Fruit fly (Drosophila melanogaster) whole organism, embryonic: Measurements from ENCODE around the gene CG7295.

Experiments
- Ada2b ChIP-seq: fragments of 200-800 bp; sonication (Bioruptor generic); IDR thresholded peaks from 2 replicates; pipeline ENCODE4 v1.3.6; 2022; ENCODE audit warnings: missing biosample characterization, missing genetic modification characterization
- Bgb ChIP-seq: fragments of 200-800 bp; sonication (Bioruptor generic); IDR thresholded peaks from 2 replicates; pipeline ENCODE4 v1.3.6; 2022; ENCODE audit warnings: missing biosample characterization, missing genetic modification characterization; ENCODE audit not compliant: partially characterized antibody
- C15 ChIP-seq: fragments of 200-800 bp; sonication (Bioruptor generic); IDR thresholded peaks from 3 replicates; pipeline ENCODE4 v1.3.6; 2022; ENCODE audit warnings: missing biosample characterization, missing genetic modification characterization
- CG11247 ChIP-seq: fragments of 200-800 bp; sonication (Bioruptor generic); IDR thresholded peaks from 2 replicates; pipeline ENCODE4 v1.3.6; 2022; ENCODE audit warnings: missing biosample characterization, missing genetic modification characterization
- CG12299 ChIP-seq: fragments of 200-800 bp; sonication (Bioruptor generic); optimal IDR thresholded peaks from 2 replicates; lab custom pipeline; 2018; ENCODE audit warnings: missing biosample characterization, mild to moderate bottlenecking, missing genetic modification characterization
- CG12942 ChIP-seq: fragments of 200-800 bp; sonication (Bioruptor generic); optimal IDR thresholded peaks from 3 replicates; lab custom pipeline; 2016; ENCODE audit warnings: missing biosample characterization, missing genetic modification characterization
- CG13424 ChIP-seq: fragments of 200-800 bp; sonication (Bioruptor generic); optimal IDR thresholded peaks from 2 replicates; lab custom pipeline; 2019; ENCODE audit warnings: missing biosample characterization, mild to moderate bottlenecking, missing genetic modification characterization, moderate library complexity
- CG14965 ChIP-seq: fragments of 200-800 bp; sonication (Bioruptor generic); optimal IDR thresholded peaks from 2 replicates; lab custom pipeline; 2016; ENCODE audit warnings: missing biosample characterization, missing genetic modification characterization, borderline replicate concordance
- CG2199 ChIP-seq: fragments of 200-800 bp; sonication (Bioruptor generic); IDR thresholded peaks from 3 replicates; pipeline ENCODE4 v1.3.6; 2022; ENCODE audit warnings: missing biosample characterization, missing genetic modification characterization
- CG31388 ChIP-seq: fragments of 200-800 bp; sonication (Bioruptor generic); optimal IDR thresholded peaks from 2 replicates; lab custom pipeline; 2016; ENCODE audit warnings: missing biosample characterization, missing genetic modification characterization
- CG42726 ChIP-seq: fragments of 200-800 bp; sonication (Bioruptor generic); IDR thresholded peaks from 2 replicates; pipeline ENCODE4 v1.3.6; 2022; ENCODE audit warnings: missing biosample characterization, missing genetic modification characterization; ENCODE audit not compliant: partially characterized antibody
- CG4854 ChIP-seq: fragments of 200-800 bp; sonication (Bioruptor generic); optimal IDR thresholded peaks from 2 replicates; lab custom pipeline; 2016; ENCODE audit warnings: missing biosample characterization, missing genetic modification characterization, inconsistent platforms
- CG5953 ChIP-seq: fragments of 200-800 bp; sonication (Bioruptor generic); IDR thresholded peaks from 2 replicates; pipeline ENCODE4 v1.3.6; 2022; ENCODE audit warnings: missing biosample characterization, missing genetic modification characterization
- CG6791 ChIP-seq: fragments of 200-800 bp; sonication (Bioruptor generic); IDR thresholded peaks from 3 replicates; pipeline ENCODE4 v1.3.6; 2022; ENCODE audit warnings: missing biosample characterization, missing genetic modification characterization; ENCODE audit not compliant: partially characterized antibody
- CG7271 ChIP-seq: fragments of 200-800 bp; sonication (Bioruptor generic); optimal IDR thresholded peaks from 2 replicates; lab custom pipeline; 2018; ENCODE audit warnings: missing biosample characterization, mild to moderate bottlenecking, missing genetic modification characterization, moderate library complexity
- CG8388 ChIP-seq: fragments of 200-800 bp; sonication (Bioruptor generic); optimal IDR thresholded peaks from 2 replicates; lab custom pipeline; 2019; ENCODE audit warnings: missing biosample characterization, mild to moderate bottlenecking, missing genetic modification characterization, moderate library complexity
- CG9609 ChIP-seq: fragments of 200-800 bp; sonication (Bioruptor generic); optimal IDR thresholded peaks from 3 replicates; lab custom pipeline; 2016; ENCODE audit warnings: missing biosample characterization, missing genetic modification characterization
- CG9817 ChIP-seq: fragments of 200-800 bp; sonication (Bioruptor generic); optimal IDR thresholded peaks from 2 replicates; lab custom pipeline; 2018; ENCODE audit warnings: missing biosample characterization, mild to moderate bottlenecking, missing genetic modification characterization, moderate library complexity
- CHES-1-like ChIP-seq: fragments of 200-800 bp; sonication (Bioruptor generic); optimal IDR thresholded peaks from 2 replicates; lab custom pipeline; 2016; ENCODE audit warnings: missing biosample characterization, missing genetic modification characterization
- CkIIα-i1 ChIP-seq: fragments of 200-800 bp; sonication (Bioruptor generic); IDR thresholded peaks from 2 replicates; pipeline ENCODE4 v1.3.6; 2022; ENCODE audit warnings: missing biosample characterization, missing genetic modification characterization
- Dek ChIP-seq: fragments of 200-800 bp; sonication (Bioruptor generic); optimal IDR thresholded peaks from 3 replicates; lab custom pipeline; 2019; ENCODE audit warnings: missing biosample characterization, mild to moderate bottlenecking, missing genetic modification characterization, moderate library complexity
- Doc2 ChIP-seq: fragments of 200-800 bp; sonication (Bioruptor generic); IDR thresholded peaks from 2 replicates; pipeline ENCODE4 v1.3.6; 2022; ENCODE audit warnings: missing biosample characterization, missing genetic modification characterization
- E2f2 ChIP-seq: fragments of 200-800 bp; sonication (Bioruptor generic); IDR thresholded peaks from 2 replicates; pipeline ENCODE4 v1.3.6; 2022; ENCODE audit warnings: missing biosample characterization, missing genetic modification characterization
- HLH54F ChIP-seq: fragments of 200-800 bp; sonication (Bioruptor generic); optimal IDR thresholded peaks from 3 replicates; lab custom pipeline; 2016; ENCODE audit warnings: missing biosample characterization, missing genetic modification characterization
- HmgZ ChIP-seq: fragments of 200-800 bp; sonication (Bioruptor generic); optimal IDR thresholded peaks from 2 replicates; lab custom pipeline; 2018; ENCODE audit warnings: missing biosample characterization, mild to moderate bottlenecking, missing genetic modification characterization
- Hsf ChIP-seq: fragments of 200-800 bp; sonication (Bioruptor generic); optimal IDR thresholded peaks from 3 replicates; lab custom pipeline; 2016; ENCODE audit warnings: missing biosample characterization, missing genetic modification characterization
- Kr ChIP-seq: fragments of 200-800 bp; sonication (Bioruptor generic); optimal IDR thresholded peaks from 2 replicates; lab custom pipeline; 2017; ENCODE audit warnings: missing biosample characterization, mild to moderate bottlenecking, missing genetic modification characterization
- Meics ChIP-seq: fragments of 200-800 bp; sonication (Bioruptor generic); optimal IDR thresholded peaks from 2 replicates; lab custom pipeline; 2017; ENCODE audit warnings: missing biosample characterization, mild to moderate bottlenecking, missing genetic modification characterization
- Mes4 ChIP-seq: fragments of 200-800 bp; sonication (Bioruptor generic); optimal IDR thresholded peaks from 2 replicates; lab custom pipeline; 2016; ENCODE audit warnings: missing biosample characterization, missing genetic modification characterization
- NFAT ChIP-seq: fragments of 200-800 bp; sonication (Bioruptor generic); IDR thresholded peaks from 2 replicates; pipeline ENCODE4 v1.3.6; 2022; ENCODE audit warnings: missing biosample characterization, missing genetic modification characterization
- Trl ChIP-seq, 3 experiments: fragments of >200 bp in 2 of 3; fragments of 200-800 bp in 1 of 3; sonication (Bioruptor generic) in 1 of 3; optimal IDR thresholded peaks; 2 replicates in 1 of 3; 3 replicates in 2 of 3; lab custom pipeline; 2016 to 2017; ENCODE audit warnings: missing biosample characterization in 1 of 3, missing genetic modification characterization in 1 of 3
- YL-1 ChIP-seq: fragments of 200-800 bp; sonication (Bioruptor generic); optimal IDR thresholded peaks from 3 replicates; lab custom pipeline; 2017; ENCODE audit warnings: missing biosample characterization, mild to moderate bottlenecking, missing genetic modification characterization
- ara ChIP-seq: fragments of 200-800 bp; sonication (Bioruptor generic); IDR thresholded peaks from 2 replicates; pipeline ENCODE4 v1.3.6; 2022; ENCODE audit warnings: missing biosample characterization, missing genetic modification characterization
- btn ChIP-seq: fragments of 200-800 bp; sonication (Bioruptor generic); optimal IDR thresholded peaks from 2 replicates; lab custom pipeline; 2016; ENCODE audit warnings: missing biosample characterization, missing genetic modification characterization
- caup ChIP-seq: fragments of 200-800 bp; sonication (Bioruptor generic); optimal IDR thresholded peaks from 3 replicates; lab custom pipeline; 2017; ENCODE audit warnings: missing biosample characterization, mild to moderate bottlenecking, missing genetic modification characterization, moderate library complexity; ENCODE audit not compliant: severe bottlenecking
- chif ChIP-seq, 2 experiments: fragments of 200-800 bp; sonication (Bioruptor generic); optimal IDR thresholded peaks; 3 replicates each; lab custom pipeline; 2016; ENCODE audit warnings: missing biosample characterization in 2 of 2, missing genetic modification characterization in 2 of 2
- chinmo ChIP-seq: fragments of 200-800 bp; sonication (Bioruptor generic); IDR thresholded peaks from 4 replicates; pipeline ENCODE4 v1.3.6; 2022; ENCODE audit warnings: missing biosample characterization, missing genetic modification characterization; ENCODE audit not compliant: partially characterized antibody
- croc ChIP-seq: fragments of 200-800 bp; sonication (Bioruptor generic); conservative IDR thresholded peaks from 3 replicates; pipeline ENCODE4 v1.3.6; 2022; ENCODE audit warnings: missing biosample characterization, missing genetic modification characterization
- crol ChIP-seq: fragments of 200-800 bp; sonication (Bioruptor generic); IDR thresholded peaks from 2 replicates; pipeline ENCODE4 v1.3.6; 2022; ENCODE audit warnings: missing biosample characterization, missing genetic modification characterization
- esg ChIP-seq: fragments of 200-800 bp; sonication (Bioruptor generic); conservative IDR thresholded peaks from 2 replicates; pipeline ENCODE4 v1.3.6; 2022; ENCODE audit warnings: missing biosample characterization, missing genetic modification characterization
- gem ChIP-seq: fragments of 200-800 bp; sonication (Bioruptor generic); optimal IDR thresholded peaks from 2 replicates; lab custom pipeline; 2019; ENCODE audit warnings: missing biosample characterization, mild to moderate bottlenecking, missing genetic modification characterization, moderate library complexity
- jigr1 ChIP-seq: fragments of 200-800 bp; sonication (Bioruptor generic); IDR thresholded peaks from 3 replicates; pipeline ENCODE4 v1.3.6; 2022; ENCODE audit warnings: missing biosample characterization, missing genetic modification characterization
- jing ChIP-seq: fragments of 200-800 bp; sonication (Bioruptor generic); optimal IDR thresholded peaks from 2 replicates; lab custom pipeline; 2018; ENCODE audit warnings: missing biosample characterization, mild to moderate bottlenecking, missing genetic modification characterization
- kay ChIP-seq: fragments of 200-800 bp; sonication (Bioruptor generic); optimal IDR thresholded peaks from 2 replicates; lab custom pipeline; 2016; ENCODE audit warnings: missing biosample characterization, missing genetic modification characterization
- mld ChIP-seq: fragments of 200-800 bp; sonication (Bioruptor generic); IDR thresholded peaks from 3 replicates; pipeline ENCODE4 v1.3.6; 2022; ENCODE audit warnings: missing biosample characterization, missing genetic modification characterization; ENCODE audit not compliant: partially characterized antibody
- slbo ChIP-seq: fragments of 200-800 bp; sonication (Bioruptor generic); IDR thresholded peaks from 2 replicates; pipeline ENCODE4 v1.3.6; 2022; ENCODE audit warnings: missing biosample characterization, missing genetic modification characterization
- tap ChIP-seq: fragments of 200-800 bp; optimal IDR thresholded peaks from 3 replicates; lab custom pipeline; 2019; ENCODE audit warnings: missing biosample characterization, mild to moderate bottlenecking, missing genetic modification characterization, moderate library complexity
- tio ChIP-seq: fragments of 200-800 bp; sonication (Bioruptor generic); optimal IDR thresholded peaks from 2 replicates; lab custom pipeline; 2017; ENCODE audit warnings: missing biosample characterization, missing genetic modification characterization, inconsistent platforms

The CG7295 gene

dm6 chr2L:1884409-1885082 is 14.9 kb downstream of the CG7295 start, which contains the start of gene Wdr62 (continued):
- TF ChIP-seq jigr1 (GFP tag; lab: Robert Waterston, UW) (no peak), mld (GFP tag; lab: Robert Waterston, UW) (0 out of 3 replicates have a peak, but pooled peaks have one; percentile 45), Hsf (GFP tag; lab: Kevin White, UChicago) (peak; percentile 35), Mes4 (no peak), gem (tag; lab: Kevin White, UChicago) (peak; percentile 21), CG2199 (0 out of 3 replicates have a peak, but pooled peaks have one; percentile 39), chif (GFP tag; optimal IDR thresholded peaks at IDR 0.05; lab: Kevin White, UChicago) (peak in 1 of 2 experiments; percentile 61), ara (GFP tag; lab: Robert Waterston, UW) (peak; percentile 43; the same call in 1 of the 2 replicates), YL-1 (GFP tag; lab: Kevin White, UChicago) (no peak), E2f2 (GFP tag; lab: Robert Waterston, UW) (peak; percentile 79), CkIIα-i1 (GFP tag; lab: Robert Waterston, UW) (no peak), CG11247 (GFP tag; lab: Robert Waterston, UW) (no peak; the same call in 1 of the 2 replicates), chinmo (GFP tag; lab: Robert Waterston, UW) (peak; percentile 71; the same call in 1 of the 4 replicates), croc (GFP tag; lab: Robert Waterston, UW) (no peak; the same call in 2 of the 3 replicates), Bgb (GFP tag; lab: Robert Waterston, UW) (peak; percentile 90), btn (GFP tag; lab: Kevin White, UChicago) (no peak), CG12299 (tag; lab: Kevin White, UChicago) (no peak), CG8388 (GFP tag; lab: Kevin White, UChicago) (no peak), tio (GFP tag; lab: Kevin White, UChicago) (no peak), tap (no peak), Dek (no peak), CG13424 (tag; lab: Kevin White, UChicago) (peak; percentile 27), Ada2b (GFP tag; lab: Robert Waterston, UW) (no peak), CG9609 (GFP tag; lab: Kevin White, UChicago) (peak; percentile 21), CG42726 (GFP tag; lab: Robert Waterston, UW) (peak; percentile 72; the same call in 1 of the 2 replicates), HLH54F (peak; percentile 39), CHES-1-like (GFP tag; lab: Kevin White, UChicago) (peak; percentile 80), jing (no peak), CG7271 (tag; lab: Kevin White, UChicago) (peak; percentile 15), CG14965 (no peak), Meics (GFP tag; lab: Kevin White, UChicago) (peak; percentile 36), HmgZ (tag; lab: Kevin White, UChicago) (peak; percentile 72), caup (GFP tag; lab: Kevin White, UChicago) (peak; percentile 75), Doc2 (GFP tag; lab: Robert Waterston, UW) (no peak), CG5953 (GFP tag; lab: Robert Waterston, UW) (peak; percentile 31; the same call in 1 of the 2 replicates), C15 (GFP tag; lab: Robert Waterston, UW) (no peak), CG12942 (GFP tag; lab: Kevin White, UChicago) (peak; percentile 22), slbo (GFP tag; lab: Robert Waterston, UW) (peak; percentile 40; the same call in 1 of the 2 replicates), Kr (no peak), CG31388 (GFP tag; lab: Kevin White, UChicago) (peak; percentile 21), CG9817 (peak; percentile 33), CG4854 (GFP tag; lab: Kevin White, UChicago) (peak; percentile 51), kay (no peak), NFAT (peak; percentile 64), CG6791 (GFP tag; lab: Robert Waterston, UW) (peak; percentile 83), crol (GFP tag; lab: Robert Waterston, UW) (0 out of 2 replicates have a peak, but pooled peaks have one; percentile 24), esg (no peak), Trl (optimal IDR thresholded peaks at IDR 0.05; lab: Kevin White, UChicago) (peak in 1 of 2 experiments; percentile 12), Trl (GFP tag; optimal IDR thresholded peaks at IDR 0.05; lab: Kevin White, UChicago) (peak; percentile 20)
